Worm (Caenorhabditis elegans) whole organism, L1 larva: Measurements from ENCODE around the gene Y48G9A.6.
"Not testable (repeated sequence)": the region's sequence is repeated elsewhere in the genome, so short reads cannot be mapped to it uniquely, and the experiment has no call there.

Experiments used
- C04F5.9 ChIP-seq: sonication (generic microtip); optimal IDR thresholded peaks from 2 replicates; lab custom pipeline; 2016; ENCODE audit warnings: missing genetic modification characterization, missing compliant biosample characterization
- C34B4.2 ChIP-seq: sonication (generic microtip); optimal IDR thresholded peaks from 2 replicates; lab custom pipeline; 2017; ENCODE audit warnings: mild to moderate bottlenecking, missing genetic modification characterization, missing compliant biosample characterization
- alr-1 ChIP-seq: fragments of 200-800 bp; sonication (Bioruptor generic); optimal IDR thresholded peaks from 2 replicates; lab custom pipeline; 2018; ENCODE audit warnings: borderline replicate concordance, mild to moderate bottlenecking, missing genetic modification characterization, missing compliant biosample characterization
- ceh-63 ChIP-seq: fragments of 200-800 bp; sonication (Bioruptor generic); optimal IDR thresholded peaks from 2 replicates; lab custom pipeline; 2018; ENCODE audit warnings: mild to moderate bottlenecking, missing genetic modification characterization, missing compliant biosample characterization
- ces-1 ChIP-seq: fragments of 150-350 bp; optimal IDR thresholded peaks from 2 replicates; lab custom pipeline; 2014; ENCODE audit warnings: missing biosample characterization, missing genetic modification reagents, missing genetic modification characterization
- efl-1 ChIP-seq, 4 experiments: fragments of 150-350 bp; optimal IDR thresholded peaks in 3 of 4; peaks in 1 of 4; 1 replicate in 1 of 4; 2 replicates in 3 of 4; lab custom pipeline; 2014; ENCODE audit warnings: missing biosample characterization in 2 of 4, missing genetic modification characterization in 2 of 4, missing genetic modification reagents in 2 of 4
- efl-3 ChIP-seq: fragments of 200-800 bp; sonication (Bioruptor generic); optimal IDR thresholded peaks from 2 replicates; lab custom pipeline; 2018; ENCODE audit warnings: mild to moderate bottlenecking, missing genetic modification characterization, missing compliant biosample characterization
- egl-27 ChIP-seq, 2 experiments: fragments of 150-350 bp in 1 of 2; sonication (generic microtip); optimal IDR thresholded peaks; 3 replicates each; lab custom pipeline; 2017 to 2018; ENCODE audit warnings: missing biosample characterization in 2 of 2, missing genetic modification characterization in 2 of 2, missing genetic modification reagents in 2 of 2
- elt-2 ChIP-seq: sonication (generic microtip); optimal IDR thresholded peaks from 2 replicates; lab custom pipeline; 2016; ENCODE audit warnings: missing genetic modification characterization, mild to moderate bottlenecking, inconsistent platforms, missing compliant biosample characterization, missing genetic modification reagents
- elt-3 ChIP-seq, 6 experiments: fragments of 150-350 bp in 1 of 6; sonication (generic microtip); optimal IDR thresholded peaks; 2 replicates each; lab custom pipeline; 2017 to 2018; ENCODE audit warnings: missing biosample characterization in 6 of 6, missing genetic modification characterization in 6 of 6, inconsistent platforms in 1 of 6
- ets-5 ChIP-seq: fragments of 200-800 bp; sonication (Bioruptor generic); IDR thresholded peaks from 2 replicates; pipeline ENCODE4 v1.3.6; 2022; ENCODE audit warnings: missing genetic modification characterization, missing compliant biosample characterization
- fkh-10 ChIP-seq: sonication (generic microtip); optimal IDR thresholded peaks from 2 replicates; lab custom pipeline; 2017; ENCODE audit warnings: missing biosample characterization, missing genetic modification reagents, missing genetic modification characterization
- fkh-4 ChIP-seq: sonication (generic microtip); optimal IDR thresholded peaks from 2 replicates; lab custom pipeline; 2016; ENCODE audit warnings: missing compliant biosample characterization, missing genetic modification characterization, borderline replicate concordance
- fkh-8 ChIP-seq: sonication (generic microtip); optimal IDR thresholded peaks from 2 replicates; lab custom pipeline; 2016; ENCODE audit warnings: mild to moderate bottlenecking, missing genetic modification characterization, missing compliant biosample characterization
- grh-1 ChIP-seq: fragments of 200-800 bp; sonication (Bioruptor generic); IDR thresholded peaks from 2 replicates; pipeline ENCODE4 v1.3.6; 2022; ENCODE audit warnings: missing genetic modification reagents, missing genetic modification characterization, missing compliant biosample characterization
- hpl-2 ChIP-seq: fragments of 150-350 bp; optimal IDR thresholded peaks from 2 replicates; lab custom pipeline; 2014; ENCODE audit warnings: missing biosample characterization, missing genetic modification reagents, missing genetic modification characterization
- jun-1 ChIP-seq: fragments of 150-350 bp; optimal IDR thresholded peaks from 2 replicates; lab custom pipeline; 2014; ENCODE audit warnings: missing biosample characterization, missing genetic modification reagents, missing genetic modification characterization
- lin-15B ChIP-seq: fragments of 150-350 bp; sonication (generic microtip); optimal IDR thresholded peaks from 3 replicates; lab custom pipeline; 2014; ENCODE audit warnings: missing biosample characterization, missing genetic modification characterization
- lin-35 ChIP-seq, 2 experiments: fragments of 150-350 bp; optimal IDR thresholded peaks; 2 replicates each; lab custom pipeline; 2014; ENCODE audit warnings: missing biosample characterization in 2 of 2, missing genetic modification characterization in 2 of 2, missing genetic modification reagents in 2 of 2
- lin-39 ChIP-seq: fragments of 150-350 bp; optimal IDR thresholded peaks from 2 replicates; lab custom pipeline; 2014; ENCODE audit warnings: missing biosample characterization, missing genetic modification reagents, missing genetic modification characterization
- mab-9 ChIP-seq: fragments of 200-800 bp; sonication (Bioruptor generic); IDR thresholded peaks from 2 replicates; pipeline ENCODE4 v1.3.6; 2022; ENCODE audit warnings: missing genetic modification reagents, missing genetic modification characterization, missing compliant biosample characterization
- mdl-1 ChIP-seq, 2 experiments: fragments of 150-350 bp; optimal IDR thresholded peaks; 2 replicates each; lab custom pipeline; 2014 to 2017; ENCODE audit warnings: missing biosample characterization in 2 of 2, missing genetic modification characterization in 2 of 2, inconsistent platforms in 1 of 2
- mef-2 ChIP-seq: fragments of 150-350 bp; optimal IDR thresholded peaks from 2 replicates; lab custom pipeline; 2014; ENCODE audit warnings: missing biosample characterization, missing genetic modification characterization
- nhr-12 ChIP-seq: sonication (generic microtip); optimal IDR thresholded peaks from 2 replicates; lab custom pipeline; 2017; ENCODE audit warnings: missing biosample characterization, missing genetic modification characterization
- nhr-19 ChIP-seq: fragments of 200-800 bp; sonication (Bioruptor generic); conservative IDR thresholded peaks from 2 replicates; pipeline ENCODE4 v1.3.6; 2022; ENCODE audit warnings: missing genetic modification characterization, missing compliant biosample characterization
- nhr-71 ChIP-seq: sonication (generic microtip); optimal IDR thresholded peaks from 2 replicates; lab custom pipeline; 2016; ENCODE audit warnings: mild to moderate bottlenecking, missing genetic modification characterization, moderate library complexity, missing compliant biosample characterization
- nhr-85 ChIP-seq: sonication (generic microtip); peaks from one replicate; lab custom pipeline; 2016; ENCODE audit warnings: missing genetic modification characterization, inconsistent platforms, missing compliant biosample characterization
- pag-3 ChIP-seq: sonication (generic microtip); optimal IDR thresholded peaks from 2 replicates; lab custom pipeline; 2017; ENCODE audit warnings: missing genetic modification characterization, mild to moderate bottlenecking, missing compliant biosample characterization, antibody characterized with exemption, borderline replicate concordance; ENCODE audit not compliant: insufficient read depth
- pqm-1 ChIP-seq: sonication (generic microtip); optimal IDR thresholded peaks from 3 replicates; lab custom pipeline; 2017; ENCODE audit warnings: missing biosample characterization, missing genetic modification characterization
- skn-1 ChIP-seq: fragments of 150-350 bp; optimal IDR thresholded peaks from 2 replicates; lab custom pipeline; 2014; ENCODE audit warnings: missing biosample characterization, missing genetic modification characterization
- snpc-4 ChIP-seq: fragments of 150-350 bp; optimal IDR thresholded peaks from 2 replicates; lab custom pipeline; 2014; ENCODE audit warnings: missing biosample characterization, missing genetic modification characterization
- snu-23 ChIP-seq: sonication (generic microtip); optimal IDR thresholded peaks from 2 replicates; lab custom pipeline; 2016; ENCODE audit warnings: missing genetic modification characterization, missing compliant biosample characterization
- sptf-1 ChIP-seq: fragments of 150-350 bp; optimal IDR thresholded peaks from 2 replicates; lab custom pipeline; 2014; ENCODE audit warnings: missing biosample characterization, missing genetic modification characterization
- sup-37 ChIP-seq: fragments of 200-800 bp; sonication (Bioruptor generic); optimal IDR thresholded peaks from 2 replicates; lab custom pipeline; 2018; ENCODE audit warnings: mild to moderate bottlenecking, missing genetic modification characterization, missing compliant biosample characterization
- swsn-7 ChIP-seq: sonication (generic microtip); optimal IDR thresholded peaks from 2 replicates; lab custom pipeline; 2016; ENCODE audit warnings: missing genetic modification characterization, missing compliant biosample characterization
- unc-130 ChIP-seq: fragments of 150-350 bp; optimal IDR thresholded peaks from 2 replicates; lab custom pipeline; 2017; ENCODE audit warnings: missing biosample characterization, missing genetic modification characterization, inconsistent platforms
- unc-30 ChIP-seq: sonication (generic microtip); optimal IDR thresholded peaks from 2 replicates; lab custom pipeline; 2017; ENCODE audit warnings: missing biosample characterization, missing genetic modification characterization
- unc-62 ChIP-seq: fragments of 150-350 bp; optimal IDR thresholded peaks from 2 replicates; lab custom pipeline; 2014; ENCODE audit warnings: missing biosample characterization, missing genetic modification reagents, missing genetic modification characterization
- zag-1 ChIP-seq: fragments of 150-350 bp; optimal IDR thresholded peaks from 2 replicates; lab custom pipeline; 2014; ENCODE audit warnings: missing biosample characterization, missing genetic modification characterization
- ztf-11 ChIP-seq, 2 experiments: sonication (generic microtip); optimal IDR thresholded peaks; 2 replicates each; lab custom pipeline; 2016 to 2017; ENCODE audit warnings: missing genetic modification characterization in 2 of 2, missing biosample characterization in 1 of 2, missing compliant biosample characterization in 1 of 2

The Y48G9A.6 gene

DNA sequence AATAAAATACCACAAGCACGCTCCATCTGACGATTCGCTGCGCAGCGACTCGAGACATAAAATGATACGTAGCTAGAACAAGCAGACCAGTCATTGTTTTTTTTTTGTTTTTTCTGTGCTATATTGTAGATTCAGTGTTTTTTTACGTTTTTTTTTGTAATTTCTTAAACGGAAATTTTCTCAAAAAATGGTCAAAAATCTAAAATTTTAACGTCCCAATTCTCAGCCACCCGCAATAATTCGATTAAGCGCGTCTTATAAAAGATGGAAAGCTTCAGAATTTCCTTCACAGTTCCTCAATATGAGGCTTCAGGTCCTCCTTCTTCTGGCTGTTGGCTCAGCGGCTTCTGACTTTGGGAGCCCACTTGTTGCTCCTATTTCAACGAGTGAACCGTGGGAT is at the start of gene Y48G9A.6:
Gene Y48G9A.6, plus strand, starts transcription at position 301 of the 400 bp plus-strand sequence.
- TF ChIP-seq nhr-85 (no peak), fkh-10 (GFP tag; lab: Kevin White, UChicago) (no peak), nhr-71 (no peak), ceh-63 (no peak), nhr-12 (tag; lab: Kevin White, UChicago) (no peak), unc-130 (tag; lab: Kevin White, UChicago) (no peak), lin-35 (GFP tag; optimal IDR thresholded peaks at IDR 0.05; lab: Kevin White, UChicago) (no peak), unc-62 (GFP tag; lab: Kevin White, UChicago) (no peak), swsn-7 (tag; lab: Kevin White, UChicago) (no peak), skn-1 (tag; lab: Kevin White, UChicago) (no peak), ztf-11 (tag; optimal IDR thresholded peaks at IDR 0.05; lab: Kevin White, UChicago) (no peak), fkh-4 (tag; lab: Kevin White, UChicago) (no peak)

DNA sequence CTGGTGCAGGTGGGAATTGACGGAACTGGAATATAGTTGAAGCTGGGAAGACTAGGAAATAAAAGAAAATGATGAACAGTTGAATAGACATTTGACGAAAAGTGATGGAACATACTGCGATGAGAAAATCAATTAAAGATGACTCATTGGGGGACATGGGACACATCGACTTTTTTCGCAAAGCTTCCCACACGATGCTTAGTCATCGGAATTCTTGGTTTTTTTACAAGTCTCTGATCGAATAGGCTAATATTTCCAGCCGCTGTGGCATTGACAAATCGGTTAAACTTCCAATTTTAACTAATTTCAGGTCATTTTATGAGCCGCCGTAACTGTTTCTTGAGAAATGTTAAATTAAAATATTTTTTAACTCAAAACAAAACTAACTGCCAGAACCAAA is 49.4 kb upstream of the Y48G9A.6 start, which contains the start of gene Y39A3A.3:
Gene Y39A3A.3, minus strand, starts transcription at position 101 of the 400 bp plus-strand sequence.
- no peak for TF ChIP-seq snu-23 (GFP tag; lab: Kevin White, UChicago)
- peak; percentile 48 for TF ChIP-seq nhr-85
- TF ChIP-seq, all 84 proteins: peak for 1

DNA sequence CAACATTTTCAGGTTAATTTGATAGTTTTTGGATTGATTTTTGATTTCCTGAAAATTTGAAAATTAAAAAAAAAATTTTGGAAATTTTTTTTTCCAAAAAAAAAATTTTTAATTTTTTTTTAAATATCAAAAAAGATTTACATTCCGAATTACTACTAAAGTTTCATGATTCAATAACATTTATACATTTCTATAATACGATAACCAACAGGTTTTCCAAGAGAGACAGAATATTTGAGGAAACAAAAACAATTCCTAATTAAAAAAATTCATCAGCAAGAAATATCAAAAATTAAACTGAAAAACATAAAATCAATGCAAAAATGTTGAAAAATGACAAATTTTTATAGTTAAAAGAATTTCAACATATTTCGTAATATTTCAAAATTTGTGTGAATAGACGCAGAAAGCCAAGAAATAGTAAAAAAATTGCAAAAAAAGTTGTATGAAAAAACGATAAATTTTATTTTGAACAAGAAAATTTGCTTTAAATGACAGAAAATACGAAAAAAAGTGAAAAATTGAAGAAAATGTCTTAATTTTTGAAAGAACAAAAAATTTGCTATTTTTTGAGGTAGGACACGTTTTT is 41.0 kb upstream of the Y48G9A.6 start, which contains the start of gene Y39A3A.4:
Gene Y39A3A.4, minus strand, starts transcription at position 51 of the 589 bp plus-strand sequence.
- TF ChIP-seq skn-1 (tag; lab: Kevin White, UChicago) (peak; percentile 44), lin-39 (tag; lab: Kevin White, UChicago) (no peak)

DNA sequence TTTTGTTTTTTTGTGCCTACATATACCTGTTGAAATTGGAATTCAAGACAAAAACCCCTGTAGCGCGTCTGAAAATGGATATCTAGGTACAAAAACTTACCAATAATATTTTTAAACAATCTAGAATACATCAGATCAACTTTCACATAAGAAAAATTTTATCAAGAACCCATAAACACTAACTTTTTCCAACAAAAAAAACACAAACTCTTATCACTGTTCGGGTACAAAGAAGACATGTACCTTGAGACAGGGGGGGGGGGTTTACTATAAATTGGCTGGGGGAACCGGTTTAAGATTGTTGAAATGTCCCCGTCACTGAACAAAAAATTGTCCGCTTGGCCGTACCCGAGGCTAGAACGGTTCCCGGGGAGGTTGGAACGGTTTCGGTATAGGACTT is 35.1 kb upstream of the Y48G9A.6 start, which contains the start of gene cpt-3:
Gene cpt-3, plus strand, starts transcription at position 301 of the 400 bp plus-strand sequence.
- TF ChIP-seq fkh-10 (GFP tag; lab: Kevin White, UChicago); ces-1; pqm-1 (tag; lab: Kevin White, UChicago): not testable (repeated sequence)

- no peak for TF ChIP-seq lin-15B (tag; lab: Kevin White, UChicago)
- no peak for TF ChIP-seq mdl-1 (tag; optimal IDR thresholded peaks at IDR 0.05; lab: Kevin White, UChicago)
- no peak for TF ChIP-seq skn-1 (tag; lab: Kevin White, UChicago)
- TF ChIP-seq ets-5: no peak
- TF ChIP-seq zag-1 (tag; lab: Kevin White, UChicago): no peak
- no peak for TF ChIP-seq nhr-12 (tag; lab: Kevin White, UChicago)
- no peak for TF ChIP-seq hpl-2
- TF ChIP-seq grh-1 (GFP tag; lab: Robert Waterston, UW): no peak
- no peak for TF ChIP-seq jun-1 (tag; lab: Kevin White, UChicago)
- TF ChIP-seq lin-35 (GFP tag; optimal IDR thresholded peaks at IDR 0.05; lab: Kevin White, UChicago): no peak
- no peak for TF ChIP-seq efl-1 (optimal IDR thresholded peaks at IDR 0.05; lab: Kevin White, UChicago)
- TF ChIP-seq efl-1 (GFP tag; optimal IDR thresholded peaks at IDR 0.05 in 1 of 2; lab: Kevin White, UChicago): no peak
- no peak for TF ChIP-seq sup-37 (GFP tag; lab: Kevin White, UChicago)
- no peak for TF ChIP-seq elt-2 (tag; lab: Kevin White, UChicago)
- no peak for TF ChIP-seq mef-2
- TF ChIP-seq, all 84 proteins: peak for 0
Measured at ce11 chrIII:2084829-2085228, 32.8 kb upstream of the Y48G9A.6 start.

- TF ChIP-seq alr-1 (tag; lab: Kevin White, UChicago) (no peak), pqm-1 (tag; lab: Kevin White, UChicago) (no peak), mab-9 (GFP tag; lab: Robert Waterston, UW) (no peak), snu-23 (GFP tag; lab: Kevin White, UChicago) (peak; percentile 19), nhr-19 (0 out of 2 replicates have a peak, but pooled peaks have one; percentile 10), pag-3 (no peak), unc-30 (tag; lab: Kevin White, UChicago) (no peak), snpc-4 (no peak), C34B4.2 (tag; lab: Kevin White, UChicago) (no peak), C04F5.9 (tag; lab: Kevin White, UChicago) (no peak), ceh-63 (no peak), elt-3 (tag; optimal IDR thresholded peaks at IDR 0.05; lab: Kevin White, UChicago) (no peak), efl-3 (GFP tag; lab: Kevin White, UChicago) (no peak), unc-130 (tag; lab: Kevin White, UChicago) (no peak), egl-27 (tag; optimal IDR thresholded peaks at IDR 0.05; lab: Kevin White, UChicago) (no peak), mef-2 (no peak), fkh-8 (tag; lab: Kevin White, UChicago) (peak; percentile 38), sptf-1 (tag; lab: Kevin White, UChicago) (no peak), sup-37 (GFP tag; lab: Kevin White, UChicago) (no peak)
Measured at ce11 chrIII:2089453-2089852, 28.2 kb upstream of the Y48G9A.6 start.
